Fruit fly (Drosophila melanogaster): ENCODE data around the gene CG46394.

DNA sequence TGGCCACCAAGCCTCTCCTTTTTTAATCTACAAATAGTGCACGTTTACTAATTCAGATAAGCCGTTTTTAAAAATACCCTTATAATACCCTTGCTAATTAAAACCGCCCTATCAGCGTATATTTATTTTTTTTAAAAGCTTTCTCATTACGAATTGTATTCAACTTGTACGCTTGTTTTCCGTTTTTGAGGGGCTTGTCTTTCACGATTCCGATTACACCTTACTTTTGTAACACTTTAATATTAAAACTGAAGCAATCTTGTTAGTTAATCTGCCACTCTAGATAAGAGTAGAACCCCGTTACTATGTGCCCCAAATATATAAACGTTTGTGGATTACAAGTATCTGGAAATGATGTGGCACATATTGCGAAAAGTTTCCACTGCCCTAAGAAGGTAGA is 22.6 kb downstream of the CG46394 start:
- no peak for TF ChIP-seq lola (GFP tag; optimal IDR thresholded peaks at IDR 0.05)
- no peak for TF ChIP-seq Myc (optimal IDR thresholded peaks at IDR 0.05)

Measured in whole organism, wandering third instar larva.